Worm (Caenorhabditis elegans) whole organism, midembryonic: Measurements from ENCODE around the gene ZC513.14.

Experiments
- T22C8.4 ChIP-seq: fragments of 200-800 bp; sonication (Bioruptor generic); IDR thresholded peaks from 2 replicates; pipeline ENCODE4 v1.3.6; 2022; ENCODE audit warnings: missing genetic modification characterization, missing compliant biosample characterization
- cog-1 ChIP-seq: sonication (generic microtip); optimal IDR thresholded peaks from 2 replicates; lab custom pipeline; 2016; ENCODE audit warnings: missing genetic modification characterization, missing compliant biosample characterization
- flt-1 ChIP-seq: fragments of 200-800 bp; sonication (Bioruptor generic); IDR thresholded peaks from 2 replicates; pipeline ENCODE4 v1.3.6; 2022; ENCODE audit warnings: missing genetic modification characterization, missing compliant biosample characterization
- klf-2 ChIP-seq: fragments of 200-800 bp; sonication (Bioruptor generic); conservative IDR thresholded peaks from 2 replicates; pipeline ENCODE4 v1.3.6; 2022; ENCODE audit warnings: missing genetic modification reagents, missing genetic modification characterization, missing compliant biosample characterization
- med-1 ChIP-seq: sonication (generic microtip); optimal IDR thresholded peaks from 2 replicates; lab custom pipeline; 2017; ENCODE audit warnings: missing genetic modification characterization, mild to moderate bottlenecking, missing compliant biosample characterization, antibody characterized with exemption, missing genetic modification reagents; ENCODE audit not compliant: insufficient read depth
- ref-1 ChIP-seq: fragments of 200-800 bp; sonication (Bioruptor generic); conservative IDR thresholded peaks from 2 replicates; pipeline ENCODE4 v1.3.6; 2022; ENCODE audit warnings: missing genetic modification reagents, missing genetic modification characterization, missing compliant biosample characterization
- ztf-23 ChIP-seq: fragments of 200-800 bp; sonication (Bioruptor generic); IDR thresholded peaks from 2 replicates; pipeline ENCODE4 v1.3.6; 2022; ENCODE audit warnings: missing genetic modification reagents, missing genetic modification characterization, missing compliant biosample characterization
- ztf-29 ChIP-seq: fragments of 200-800 bp; sonication (Bioruptor generic); IDR thresholded peaks from 2 replicates; pipeline ENCODE4 v1.3.6; 2022; ENCODE audit warnings: missing genetic modification reagents, missing genetic modification characterization, missing compliant biosample characterization

DNA sequence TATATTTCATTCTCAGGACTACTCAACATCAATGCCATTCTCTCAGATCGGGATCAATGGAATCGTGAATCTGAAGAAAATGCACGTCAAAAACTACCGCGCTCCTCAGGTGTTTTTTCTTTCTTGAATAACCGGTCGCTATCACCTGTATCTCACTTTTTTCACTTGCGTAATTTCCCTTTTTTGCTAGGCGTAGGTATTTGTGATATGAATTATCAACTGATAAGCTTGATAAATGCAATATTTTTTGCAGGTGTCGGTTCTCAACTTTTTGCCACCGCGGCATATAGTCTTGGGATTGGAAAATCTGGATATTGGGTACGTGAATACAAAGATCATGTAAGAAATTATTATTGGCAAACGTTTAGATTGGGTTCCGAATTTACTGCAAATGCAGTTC lies 19.3 kb upstream of the ZC513.14 start:
- TF ChIP-seq med-1 (GFP tag; lab: Kevin White, UChicago), result no peak
- TF ChIP-seq klf-2 (GFP tag; lab: Robert Waterston, UW), result no peak
- no peak for TF ChIP-seq cog-1 (tag; lab: Kevin White, UChicago)
- TF ChIP-seq ztf-29 (GFP tag; lab: Robert Waterston, UW), result no peak
- no peak for TF ChIP-seq flt-1 (GFP tag; lab: Robert Waterston, UW)
- TF ChIP-seq T22C8.4 (GFP tag; lab: Robert Waterston, UW), result no peak
- no peak for TF ChIP-seq ref-1
- no peak for TF ChIP-seq ztf-23 (GFP tag; lab: Robert Waterston, UW)
